Fruit fly (Drosophila melanogaster) whole organism, prepupa: ENCODE measurements around the gene CG10324.

Experiments used
- CG10669 ChIP-seq: fragments of 200-800 bp; sonication (Bioruptor generic); optimal IDR thresholded peaks from 3 replicates; lab custom pipeline; 2018; ENCODE audit warnings: missing biosample characterization, mild to moderate bottlenecking, missing genetic modification characterization, moderate library complexity
- CG11762 ChIP-seq: fragments of 200-800 bp; sonication (Bioruptor generic); optimal IDR thresholded peaks from 3 replicates; lab custom pipeline; 2016; ENCODE audit warnings: missing biosample characterization, missing genetic modification characterization; ENCODE audit not compliant: insufficient read depth
- CG3032 ChIP-seq: fragments of 200-800 bp; optimal IDR thresholded peaks from 2 replicates; lab custom pipeline; 2019; ENCODE audit warnings: missing biosample characterization, mild to moderate bottlenecking, missing genetic modification characterization, moderate library complexity
- CG32006 ChIP-seq: fragments of 200-800 bp; sonication (Bioruptor generic); optimal IDR thresholded peaks from 3 replicates; lab custom pipeline; 2017; ENCODE audit warnings: missing biosample characterization, mild to moderate bottlenecking, missing genetic modification characterization
- CG6792 ChIP-seq: fragments of 200-800 bp; sonication (Bioruptor generic); optimal IDR thresholded peaks from 3 replicates; lab custom pipeline; 2016; ENCODE audit warnings: missing biosample characterization, missing genetic modification characterization
- Hr39 ChIP-seq: fragments of 200-800 bp; sonication (Bioruptor generic); optimal IDR thresholded peaks from 2 replicates; lab custom pipeline; 2016; ENCODE audit warnings: missing biosample characterization, missing genetic modification characterization
- Met ChIP-seq: fragments of 200-800 bp; sonication (Bioruptor generic); optimal IDR thresholded peaks from 3 replicates; lab custom pipeline; 2016; ENCODE audit warnings: missing biosample characterization, missing genetic modification characterization
- fd85E ChIP-seq: fragments of 200-800 bp; sonication (Bioruptor generic); optimal IDR thresholded peaks from 3 replicates; lab custom pipeline; 2016; ENCODE audit warnings: missing biosample characterization, missing genetic modification characterization
- net ChIP-seq: fragments of 200-800 bp; sonication (Bioruptor generic); optimal IDR thresholded peaks from 3 replicates; lab custom pipeline; 2016; ENCODE audit warnings: missing biosample characterization, missing genetic modification characterization
- vri ChIP-seq: fragments of 200-800 bp; sonication (Bioruptor generic); optimal IDR thresholded peaks from 3 replicates; lab custom pipeline; 2016; ENCODE audit warnings: missing biosample characterization, mild to moderate bottlenecking, missing genetic modification characterization

DNA sequence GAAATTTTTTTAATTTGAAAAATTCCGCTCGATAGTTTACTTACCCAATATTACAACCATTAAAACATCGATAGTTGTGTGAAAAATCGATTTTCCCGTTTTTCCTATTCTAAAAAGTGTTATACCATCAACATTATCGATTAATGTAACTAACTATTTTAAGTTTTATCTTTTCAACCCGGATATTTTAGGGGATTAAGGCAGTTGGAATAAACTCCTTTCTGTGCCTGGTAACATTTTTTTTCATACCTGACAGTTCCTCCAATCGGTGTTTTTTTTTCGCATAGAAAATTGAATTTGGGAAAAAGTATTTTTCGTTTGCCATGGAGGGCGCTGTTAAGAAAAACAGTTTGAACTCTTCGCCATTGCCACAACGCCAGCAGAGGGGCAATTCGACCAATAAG, 6.8 kb downstream of the CG10324 start, which contains the start of gene nonA-l:
- TF ChIP-seq CG32006 (GFP tag; lab: Kevin White, UChicago) (no peak), CG10669 (no peak), CG6792 (no peak), CG11762 (no peak), net (GFP tag; lab: Kevin White, UChicago) (no peak), vri (GFP tag; lab: Kevin White, UChicago) (no peak), Hr39 (no peak), fd85E (GFP tag; lab: Kevin White, UChicago) (no peak), CG3032 (tag; lab: Kevin White, UChicago) (no peak), Met (GFP tag; lab: Kevin White, UChicago) (no peak)
